Worm (Caenorhabditis elegans) whole organism, young adult: ENCODE measurements around the gene pacs-1.

Experiments used
- C17E4.6 ChIP-seq: fragments of 200-800 bp; sonication (Bioruptor generic); IDR thresholded peaks from 2 replicates; pipeline ENCODE4 v1.3.6; 2022; ENCODE audit warnings: missing genetic modification reagents, missing genetic modification characterization, missing compliant biosample characterization
- F57A8.1 ChIP-seq: fragments of 200-800 bp; sonication (Bioruptor generic); optimal IDR thresholded peaks from 2 replicates; lab custom pipeline; 2018; ENCODE audit warnings: mild to moderate bottlenecking, missing genetic modification characterization, moderate library complexity, missing compliant biosample characterization
- Y67H2A.10 ChIP-seq: fragments of 200-800 bp; sonication (Bioruptor generic); conservative IDR thresholded peaks from 2 replicates; pipeline ENCODE4 v1.3.6; 2022; ENCODE audit warnings: missing genetic modification reagents, missing genetic modification characterization, missing compliant biosample characterization
- aptf-3 ChIP-seq: fragments of 200-800 bp; sonication (Bioruptor generic); IDR thresholded peaks from 2 replicates; pipeline ENCODE4 v1.3.6; 2022; ENCODE audit warnings: missing genetic modification characterization, missing compliant biosample characterization
- bed-2 ChIP-seq: fragments of 200-800 bp; sonication (Bioruptor generic); IDR thresholded peaks from 2 replicates; pipeline ENCODE4 v1.3.6; 2022; ENCODE audit warnings: missing genetic modification reagents, missing genetic modification characterization, missing compliant biosample characterization
- ceh-27 ChIP-seq: fragments of 200-800 bp; sonication (Bioruptor generic); optimal IDR thresholded peaks from 2 replicates; lab custom pipeline; 2018; ENCODE audit warnings: mild to moderate bottlenecking, missing genetic modification characterization, moderate library complexity, missing compliant biosample characterization
- chd-7 ChIP-seq: sonication (generic microtip); optimal IDR thresholded peaks from 2 replicates; lab custom pipeline; 2016; ENCODE audit warnings: mild to moderate bottlenecking, missing genetic modification characterization, moderate library complexity, missing compliant biosample characterization
- dpff-1 ChIP-seq: sonication (generic microtip); optimal IDR thresholded peaks from 2 replicates; lab custom pipeline; 2017; ENCODE audit warnings: mild to moderate bottlenecking, missing genetic modification characterization, missing compliant biosample characterization
- egl-44 ChIP-seq: fragments of 200-800 bp; sonication (Bioruptor generic); IDR thresholded peaks from 2 replicates; pipeline ENCODE4 v1.3.6; 2022; ENCODE audit warnings: missing genetic modification reagents, missing genetic modification characterization, missing compliant biosample characterization
- gei-17 ChIP-seq: fragments of 200-800 bp; sonication (Bioruptor generic); optimal IDR thresholded peaks from 2 replicates; lab custom pipeline; 2018; ENCODE audit warnings: mild to moderate bottlenecking, missing genetic modification characterization, missing compliant biosample characterization
- hmg-1.2 ChIP-seq: fragments of 200-800 bp; sonication (Bioruptor generic); IDR thresholded peaks from 2 replicates; pipeline ENCODE4 v1.3.6; 2022; ENCODE audit warnings: missing genetic modification reagents, missing genetic modification characterization, missing compliant biosample characterization
- hmg-20 ChIP-seq: fragments of 200-800 bp; sonication (Bioruptor generic); IDR thresholded peaks from 2 replicates; pipeline ENCODE4 v1.3.6; 2022; ENCODE audit warnings: missing genetic modification reagents, missing genetic modification characterization, missing compliant biosample characterization
- hsf-1 ChIP-seq: fragments of 200-800 bp; sonication (Bioruptor generic); IDR thresholded peaks from 2 replicates; pipeline ENCODE4 v1.3.6; 2022; ENCODE audit warnings: missing genetic modification reagents, missing genetic modification characterization, missing compliant biosample characterization
- lag-1 ChIP-seq: fragments of 200-800 bp; sonication (Bioruptor generic); IDR thresholded peaks from 2 replicates; pipeline ENCODE4 v1.3.6; 2022; ENCODE audit warnings: missing genetic modification reagents, missing genetic modification characterization, missing compliant biosample characterization
- let-526 ChIP-seq: fragments of 200-800 bp; sonication (Bioruptor generic); IDR thresholded peaks from 2 replicates; pipeline ENCODE4 v1.3.6; 2022; ENCODE audit warnings: missing genetic modification reagents, missing genetic modification characterization, missing compliant biosample characterization
- lin-26 ChIP-seq: fragments of 200-800 bp; sonication (Bioruptor generic); IDR thresholded peaks from 2 replicates; pipeline ENCODE4 v1.3.6; 2022; ENCODE audit warnings: missing genetic modification reagents, missing genetic modification characterization, missing compliant biosample characterization
- lin-40 ChIP-seq: sonication (generic microtip); optimal IDR thresholded peaks from 2 replicates; lab custom pipeline; 2016; ENCODE audit warnings: missing genetic modification characterization, mild to moderate bottlenecking, missing compliant biosample characterization, missing genotype, missing genetic modification reagents
- madf-10 ChIP-seq: sonication (generic microtip); optimal IDR thresholded peaks from 2 replicates; lab custom pipeline; 2016; ENCODE audit warnings: mild to moderate bottlenecking, missing genetic modification characterization, missing compliant biosample characterization
- madf-6 ChIP-seq: fragments of 200-800 bp; sonication (Bioruptor generic); IDR thresholded peaks from 2 replicates; pipeline ENCODE4 v1.3.6; 2022; ENCODE audit warnings: missing genetic modification reagents, missing genetic modification characterization, missing compliant biosample characterization
- nhr-179 ChIP-seq: sonication (generic microtip); optimal IDR thresholded peaks from 2 replicates; lab custom pipeline; 2016; ENCODE audit warnings: mild to moderate bottlenecking, missing genetic modification characterization, missing compliant biosample characterization
- nhr-80 ChIP-seq: sonication (generic microtip); optimal IDR thresholded peaks from 2 replicates; lab custom pipeline; 2016; ENCODE audit warnings: missing genetic modification characterization, missing compliant biosample characterization
- rpc-1 ChIP-seq, 2 experiments: fragments of 150-350 bp in 1 of 2; sonication (generic microtip) in 1 of 2; optimal IDR thresholded peaks; 2 replicates each; lab custom pipeline; 2014 to 2018; ENCODE audit warnings: missing biosample characterization in 1 of 2, missing genetic modification characterization in 1 of 2, missing genetic modification reagents in 1 of 2, missing genotype in 1 of 2
- sdz-38 ChIP-seq: sonication (generic microtip); optimal IDR thresholded peaks from 2 replicates; lab custom pipeline; 2016; ENCODE audit warnings: missing genotype, missing genetic modification characterization, missing compliant biosample characterization
- snpc-3.4 ChIP-seq: sonication (generic microtip); optimal IDR thresholded peaks from 2 replicates; lab custom pipeline; 2017; ENCODE audit warnings: missing genetic modification characterization, mild to moderate bottlenecking, missing compliant biosample characterization, antibody characterized with exemption, moderate library complexity, missing genotype, missing genetic modification reagents
- somi-1 ChIP-seq: fragments of 200-800 bp; sonication (Bioruptor generic); optimal IDR thresholded peaks from 2 replicates; lab custom pipeline; 2018; ENCODE audit warnings: mild to moderate bottlenecking, missing genetic modification characterization, missing compliant biosample characterization
- sptf-2 ChIP-seq: fragments of 200-800 bp; sonication (Bioruptor generic); optimal IDR thresholded peaks from 2 replicates; lab custom pipeline; 2018; ENCODE audit warnings: mild to moderate bottlenecking, missing genetic modification characterization, missing compliant biosample characterization
- tbp1 ChIP-seq: fragments of 200-800 bp; sonication (Bioruptor generic); optimal IDR thresholded peaks from 2 replicates; lab custom pipeline; 2018; ENCODE audit warnings: mild to moderate bottlenecking, missing genetic modification characterization, missing compliant biosample characterization
- unc-130 ChIP-seq: sonication (generic microtip); optimal IDR thresholded peaks from 2 replicates; lab custom pipeline; 2016; ENCODE audit warnings: missing genetic modification reagents, missing genetic modification characterization, missing compliant biosample characterization
- xnd-1 ChIP-seq: sonication (generic microtip); optimal IDR thresholded peaks from 2 replicates; lab custom pipeline; 2016; ENCODE audit warnings: missing genotype, missing genetic modification reagents, missing genetic modification characterization, missing compliant biosample characterization
- ztf-25 ChIP-seq: fragments of 200-800 bp; sonication (Bioruptor generic); IDR thresholded peaks from 2 replicates; pipeline ENCODE4 v1.3.6; 2022; ENCODE audit warnings: missing genetic modification reagents, missing genetic modification characterization, missing compliant biosample characterization
- ztf-26 ChIP-seq: sonication (generic microtip); optimal IDR thresholded peaks from 2 replicates; lab custom pipeline; 2017; ENCODE audit warnings: missing genetic modification characterization, missing compliant biosample characterization

The pacs-1 gene

ce11 chrV:9208878-9209277, 8.2 kb downstream of the pacs-1 start:
- TF ChIP-seq lag-1 (GFP tag; lab: Robert Waterston, UW) = 0 out of 2 replicates have a peak, but pooled peaks have one; percentile 19
- peak; percentile 69 for TF ChIP-seq hmg-1.2 (GFP tag; lab: Robert Waterston, UW)
- no peak for TF ChIP-seq tbp1 (GFP tag; lab: Kevin White, UChicago)
- TF ChIP-seq unc-130 (GFP tag; lab: Kevin White, UChicago) = no peak
- TF ChIP-seq lin-26 (GFP tag; lab: Robert Waterston, UW) = no peak

- TF ChIP-seq lin-40 = no peak
- TF ChIP-seq dpff-1 (tag; lab: Kevin White, UChicago) = no peak
- no peak for TF ChIP-seq aptf-3 (GFP tag; lab: Robert Waterston, UW)
- TF ChIP-seq ztf-25 (GFP tag; lab: Robert Waterston, UW) = no peak
- no peak for TF ChIP-seq hmg-20
- no peak for TF ChIP-seq chd-7
- no peak for TF ChIP-seq hsf-1
- TF ChIP-seq egl-44 (GFP tag; lab: Robert Waterston, UW) = no peak
- TF ChIP-seq snpc-3.4 (tag; lab: Kevin White, UChicago) = no peak
- TF ChIP-seq ztf-26 (tag; lab: Kevin White, UChicago) = no peak
Observed at ce11 chrV:9207377-9207776, 9.7 kb downstream of the pacs-1 start, which contains the start of gene inx-10. Gene inx-10 (minus strand): TSS chrV:9207477.

ce11 chrV:9202710-9203109, 14.3 kb downstream of the pacs-1 start, which contains the start of gene asp-2:
Gene asp-2 (plus strand): TSS chrV:9203077.
- TF ChIP-seq snpc-3.4 (tag; lab: Kevin White, UChicago) (no peak), nhr-80 (peak; percentile 73), rpc-1 (optimal IDR thresholded peaks at IDR 0.05; lab: Kevin White, UChicago) (no peak), rpc-1 (tag; optimal IDR thresholded peaks at IDR 0.05; lab: Kevin White, UChicago) (no peak), gei-17 (GFP tag; lab: Kevin White, UChicago) (no peak)
- TF ChIP-seq, all 124 proteins: peak for 1

ce11 chrV:9198887-9199286, 18.2 kb downstream of the pacs-1 start, which contains the start of gene str-177:
Gene str-177 (minus strand): TSS chrV:9198987.
- TF ChIP-seq bed-2 (GFP tag; lab: Robert Waterston, UW) (no peak), madf-6 (GFP tag; lab: Robert Waterston, UW) (no peak), C17E4.6 (no peak), nhr-179 (tag; lab: Kevin White, UChicago) (no peak), let-526 (GFP tag; lab: Robert Waterston, UW) (no peak), Y67H2A.10 (no peak), F57A8.1 (GFP tag; lab: Kevin White, UChicago) (no peak), xnd-1 (tag; lab: Kevin White, UChicago) (no peak)

ce11 chrV:9197121-9197520, 19.9 kb downstream of the pacs-1 start, which contains the start of gene C24B5.4:
Gene C24B5.4 (minus strand): TSS chrV:9197326.
- TF ChIP-seq nhr-80 (peak; percentile 19), C17E4.6 (no peak)

ce11 chrV:9194055-9194454, 23.0 kb downstream of the pacs-1 start:
- TF ChIP-seq ceh-27 (GFP tag; lab: Kevin White, UChicago) = no peak
- TF ChIP-seq somi-1 (GFP tag; lab: Kevin White, UChicago) = no peak
- no peak for TF ChIP-seq madf-10 (tag; lab: Kevin White, UChicago)
- TF ChIP-seq sptf-2 (GFP tag; lab: Kevin White, UChicago) = no peak
- no peak for TF ChIP-seq sdz-38 (tag; lab: Kevin White, UChicago)
